Fruit fly (Drosophila melanogaster): ENCODE measurements around the gene tal-3A.

DNA sequence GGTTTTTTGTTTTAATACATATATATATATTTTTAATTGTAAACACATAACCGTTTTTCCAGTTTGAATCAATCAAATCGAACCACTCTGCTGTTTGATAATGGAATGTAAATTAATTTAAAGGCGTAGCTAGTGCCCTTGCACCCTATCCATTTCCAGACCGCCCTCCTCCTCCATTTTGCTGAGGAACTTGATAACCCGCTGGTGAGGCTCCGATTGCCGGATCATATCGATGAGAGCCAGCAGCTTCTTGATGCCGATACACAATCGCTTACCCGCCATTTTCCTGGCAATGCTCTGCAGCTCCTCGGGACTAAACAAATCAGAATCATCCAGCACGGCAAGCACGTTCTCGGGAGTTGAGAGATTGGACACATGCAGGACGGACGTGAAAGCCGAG lies 21.6 kb downstream of the tal-3A start:
- TF ChIP-seq tj (GFP tag; optimal IDR thresholded peaks at IDR 0.05), result no peak
- TF ChIP-seq Clk (GFP tag; optimal IDR thresholded peaks at IDR 0.05), result no peak
- TF ChIP-seq cic (GFP tag; optimal IDR thresholded peaks at IDR 0.05), result no peak

Data from whole organism, adult.